Worm (Caenorhabditis elegans) whole organism, late embryonic: ENCODE measurements around the gene best-21.

Experiments used
- C38D4.7 ChIP-seq: fragments of 200-800 bp; sonication (Bioruptor generic); optimal IDR thresholded peaks from 2 replicates; lab custom pipeline; 2018; ENCODE audit warnings: mild to moderate bottlenecking, missing genetic modification characterization, moderate library complexity, missing compliant biosample characterization
- F13H6.1 ChIP-seq: sonication (generic microtip); optimal IDR thresholded peaks from 2 replicates; lab custom pipeline; 2016; ENCODE audit warnings: missing genetic modification characterization, missing compliant biosample characterization
- K02D7.2 ChIP-seq: sonication (generic microtip); optimal IDR thresholded peaks from 2 replicates; lab custom pipeline; 2017; ENCODE audit warnings: mild to moderate bottlenecking, missing genetic modification characterization, missing compliant biosample characterization
- T23F11.4 ChIP-seq: fragments of 200-800 bp; sonication (Bioruptor generic); optimal IDR thresholded peaks from 2 replicates; lab custom pipeline; 2018; ENCODE audit warnings: mild to moderate bottlenecking, missing genetic modification characterization, missing compliant biosample characterization
- ahr-1 ChIP-seq: sonication (generic microtip); optimal IDR thresholded peaks from 2 replicates; lab custom pipeline; 2016; ENCODE audit warnings: missing genetic modification characterization, missing compliant biosample characterization
- ama-1 ChIP-seq: fragments of 150-350 bp; optimal IDR thresholded peaks from 2 replicates; lab custom pipeline; 2014
- ceh-14 ChIP-seq: sonication (generic microtip); optimal IDR thresholded peaks from 2 replicates; lab custom pipeline; 2016; ENCODE audit warnings: missing genotype, missing genetic modification characterization, missing compliant biosample characterization
- ceh-19 ChIP-seq: fragments of 200-800 bp; sonication (Bioruptor generic); optimal IDR thresholded peaks from 2 replicates; lab custom pipeline; 2018; ENCODE audit warnings: mild to moderate bottlenecking, missing genetic modification characterization, missing compliant biosample characterization
- ceh-22 ChIP-seq: sonication (generic microtip); optimal IDR thresholded peaks from 2 replicates; lab custom pipeline; 2017; ENCODE audit warnings: missing biosample characterization, missing genetic modification characterization
- ceh-24 ChIP-seq: sonication (generic microtip); optimal IDR thresholded peaks from 2 replicates; lab custom pipeline; 2016; ENCODE audit warnings: mild to moderate bottlenecking, missing genetic modification characterization, missing compliant biosample characterization
- ceh-34 ChIP-seq: sonication (generic microtip); optimal IDR thresholded peaks from 2 replicates; lab custom pipeline; 2016; ENCODE audit warnings: mild to moderate bottlenecking, missing genetic modification characterization, missing compliant biosample characterization
- dve-1 ChIP-seq: sonication (generic microtip); optimal IDR thresholded peaks from 2 replicates; lab custom pipeline; 2017; ENCODE audit warnings: antibody characterized with exemption, mild to moderate bottlenecking, missing genetic modification characterization, missing compliant biosample characterization
- elt-2 ChIP-seq: sonication (generic microtip); optimal IDR thresholded peaks from 2 replicates; lab custom pipeline; 2016; ENCODE audit warnings: missing genetic modification reagents, missing genetic modification characterization, missing compliant biosample characterization
- elt-4 ChIP-seq: sonication (generic microtip); optimal IDR thresholded peaks from 2 replicates; lab custom pipeline; 2016; ENCODE audit warnings: missing genetic modification characterization, missing compliant biosample characterization
- fax-1 ChIP-seq: sonication (generic microtip); optimal IDR thresholded peaks from 2 replicates; lab custom pipeline; 2016; ENCODE audit warnings: missing genotype, missing genetic modification characterization, missing compliant biosample characterization
- fkh-6 ChIP-seq: sonication (generic microtip); optimal IDR thresholded peaks from 2 replicates; lab custom pipeline; 2016; ENCODE audit warnings: missing genetic modification characterization, missing compliant biosample characterization
- gmeb-2 ChIP-seq: sonication (generic microtip); optimal IDR thresholded peaks from 2 replicates; lab custom pipeline; 2016; ENCODE audit warnings: missing genetic modification characterization, inconsistent platforms, missing compliant biosample characterization
- hlh-13 ChIP-seq: fragments of 200-800 bp; sonication (Bioruptor generic); optimal IDR thresholded peaks from 2 replicates; lab custom pipeline; 2018; ENCODE audit warnings: mild to moderate bottlenecking, missing genetic modification characterization, missing compliant biosample characterization
- hlh-15 ChIP-seq: sonication (generic microtip); optimal IDR thresholded peaks from 2 replicates; lab custom pipeline; 2016; ENCODE audit warnings: missing genetic modification characterization, missing compliant biosample characterization
- hlh-30 ChIP-seq: sonication (generic microtip); optimal IDR thresholded peaks from 2 replicates; lab custom pipeline; 2017; ENCODE audit warnings: antibody characterized with exemption, missing genetic modification characterization, missing compliant biosample characterization; ENCODE audit not compliant: insufficient read depth
- hlh-8 ChIP-seq: sonication (generic microtip); optimal IDR thresholded peaks from 2 replicates; lab custom pipeline; 2016; ENCODE audit warnings: missing genotype, missing genetic modification characterization, missing compliant biosample characterization
- lin-11 ChIP-seq: fragments of 200-800 bp; sonication (Bioruptor generic); optimal IDR thresholded peaks from 2 replicates; lab custom pipeline; 2018; ENCODE audit warnings: mild to moderate bottlenecking, missing genetic modification characterization, missing compliant biosample characterization
- madf-2 ChIP-seq: sonication (generic microtip); optimal IDR thresholded peaks from 2 replicates; lab custom pipeline; 2017; ENCODE audit warnings: missing genetic modification characterization, missing compliant biosample characterization
- nfya-1 ChIP-seq: sonication (generic microtip); optimal IDR thresholded peaks from 2 replicates; lab custom pipeline; 2017; ENCODE audit warnings: missing genetic modification characterization, mild to moderate bottlenecking, missing compliant biosample characterization, antibody characterized with exemption, moderate library complexity
- nhr-232 ChIP-seq: sonication (generic microtip); optimal IDR thresholded peaks from 2 replicates; lab custom pipeline; 2016; ENCODE audit warnings: missing genetic modification characterization, missing compliant biosample characterization
- npax-4 ChIP-seq: sonication (generic microtip); optimal IDR thresholded peaks from 2 replicates; lab custom pipeline; 2016; ENCODE audit warnings: missing genetic modification characterization, missing compliant biosample characterization
- pat-9 ChIP-seq: fragments of 200-800 bp; sonication (Bioruptor generic); optimal IDR thresholded peaks from 2 replicates; lab custom pipeline; 2018; ENCODE audit warnings: mild to moderate bottlenecking, missing genetic modification characterization, moderate library complexity, missing compliant biosample characterization
- pax-1 ChIP-seq: fragments of 150-350 bp; optimal IDR thresholded peaks from 2 replicates; lab custom pipeline; 2014; ENCODE audit warnings: missing biosample characterization, missing genetic modification characterization
- rnt-1 ChIP-seq: sonication (generic microtip); optimal IDR thresholded peaks from 2 replicates; lab custom pipeline; 2016; ENCODE audit warnings: missing genetic modification characterization, missing compliant biosample characterization
- sdc-2 ChIP-seq: sonication (generic microtip); optimal IDR thresholded peaks from 2 replicates; lab custom pipeline; 2016; ENCODE audit warnings: missing genotype, missing genetic modification characterization, missing compliant biosample characterization
- tbx-2 ChIP-seq: sonication (generic microtip); optimal IDR thresholded peaks from 2 replicates; lab custom pipeline; 2016; ENCODE audit warnings: missing genetic modification characterization, missing compliant biosample characterization
- tbx-7 ChIP-seq: sonication (generic microtip); optimal IDR thresholded peaks from 2 replicates; lab custom pipeline; 2016; ENCODE audit warnings: missing genotype, missing genetic modification characterization, missing compliant biosample characterization
- ttx-3 ChIP-seq: sonication (generic microtip); optimal IDR thresholded peaks from 2 replicates; lab custom pipeline; 2016; ENCODE audit warnings: missing genetic modification reagents, missing genetic modification characterization, missing compliant biosample characterization
- unc-3 ChIP-seq, 2 experiments: fragments of 200-800 bp in 1 of 2; sonication (Bioruptor generic) in 1 of 2; sonication (generic microtip) in 1 of 2; conservative IDR thresholded peaks in 1 of 2; optimal IDR thresholded peaks in 1 of 2; 2 replicates each; pipeline versions ENCODE4 v1.3.6 to Lab custom; 2016 to 2022; ENCODE audit warnings: missing compliant biosample characterization in 2 of 2, missing genetic modification characterization in 2 of 2, missing genetic modification reagents in 1 of 2
- unc-42 ChIP-seq: sonication (generic microtip); optimal IDR thresholded peaks from 2 replicates; lab custom pipeline; 2016; ENCODE audit warnings: missing genotype, missing genetic modification characterization, missing compliant biosample characterization
- unc-86 ChIP-seq: sonication (generic microtip); optimal IDR thresholded peaks from 2 replicates; lab custom pipeline; 2016; ENCODE audit warnings: missing genetic modification characterization, missing compliant biosample characterization
- ztf-16 ChIP-seq: sonication (generic microtip); optimal IDR thresholded peaks from 2 replicates; lab custom pipeline; 2017; ENCODE audit warnings: missing genetic modification characterization, missing compliant biosample characterization

The best-21 gene

ce11 chrIV:15283617-15284016, 18.6 kb upstream of the best-21 start:
- TF ChIP-seq ceh-22 (tag; lab: Kevin White, UChicago): no peak
- no peak for TF ChIP-seq sdc-2 (tag; lab: Kevin White, UChicago)
- TF ChIP-seq ztf-16 (tag; lab: Kevin White, UChicago): no peak
- no peak for TF ChIP-seq elt-4 (tag; lab: Kevin White, UChicago)
- TF ChIP-seq, all 69 proteins: peak for 0

- TF ChIP-seq madf-2 (tag; lab: Kevin White, UChicago) (no peak), unc-3 (GFP tag; conservative IDR thresholded peaks at IDR 0.05; lab: Robert Waterston, UW) (0 out of 2 replicates have a peak, but pooled peaks have one; percentile 42), unc-3 (tag; optimal IDR thresholded peaks at IDR 0.05; lab: Kevin White, UChicago) (peak; percentile 6), ttx-3 (tag; lab: Kevin White, UChicago) (peak; percentile 43), nfya-1 (tag; lab: Kevin White, UChicago) (peak; percentile 37), tbx-7 (no peak), npax-4 (peak; percentile 8), lin-11 (tag; lab: Kevin White, UChicago) (peak; percentile 57), C38D4.7 (peak; percentile 39), hlh-13 (GFP tag; lab: Kevin White, UChicago) (no peak), nhr-232 (tag; lab: Kevin White, UChicago) (peak; percentile 27), ceh-14 (peak; percentile 35), ceh-19 (GFP tag; lab: Kevin White, UChicago) (no peak), ztf-16 (tag; lab: Kevin White, UChicago) (peak; percentile 18), hlh-30 (no peak), elt-2 (peak; percentile 66), T23F11.4 (GFP tag; lab: Kevin White, UChicago) (peak; percentile 22), ceh-24 (no peak), F13H6.1 (tag; lab: Kevin White, UChicago) (no peak)
- TF ChIP-seq, all 69 proteins: peak for 11
Observed at ce11 chrIV:15289508-15289907, 12.7 kb upstream of the best-21 start.

- TF ChIP-seq gmeb-2 (tag; lab: Kevin White, UChicago) (no peak), pax-1 (tag; lab: Kevin White, UChicago) (no peak), lin-11 (tag; lab: Kevin White, UChicago) (no peak), unc-3 (GFP tag; conservative IDR thresholded peaks at IDR 0.05; lab: Robert Waterston, UW) (no peak), unc-3 (tag; optimal IDR thresholded peaks at IDR 0.05; lab: Kevin White, UChicago) (no peak), ztf-16 (tag; lab: Kevin White, UChicago) (no peak), ceh-24 (no peak), hlh-8 (tag; lab: Kevin White, UChicago) (no peak), fkh-6 (tag; lab: Kevin White, UChicago) (no peak), unc-86 (tag; lab: Kevin White, UChicago) (no peak), ceh-14 (no peak), F13H6.1 (tag; lab: Kevin White, UChicago) (no peak), ahr-1 (tag; lab: Kevin White, UChicago) (no peak), dve-1 (tag; lab: Kevin White, UChicago) (no peak), ama-1 (lab: Kevin White, UChicago) (no peak), elt-2 (no peak), hlh-15 (tag; lab: Kevin White, UChicago) (no peak), madf-2 (tag; lab: Kevin White, UChicago) (no peak), ceh-34 (tag; lab: Kevin White, UChicago) (no peak)
- TF ChIP-seq, all 69 proteins: peak for 0
Observed at ce11 chrIV:15291162-15291561, 11.1 kb upstream of the best-21 start, which contains the start of gene pqn-90. pqn-90 (minus strand) TSS chrIV:15291262.

ce11 chrIV:15291607-15292006, 10.6 kb upstream of the best-21 start, which contains the start of gene pqn-91:
pqn-91 (plus strand) TSS chrIV:15291907.
- TF ChIP-seq rnt-1 (no peak), ceh-14 (no peak), T23F11.4 (GFP tag; lab: Kevin White, UChicago) (no peak), dve-1 (tag; lab: Kevin White, UChicago) (no peak), tbx-2 (no peak), unc-42 (tag; lab: Kevin White, UChicago) (no peak), pat-9 (tag; lab: Kevin White, UChicago) (no peak), elt-4 (tag; lab: Kevin White, UChicago) (no peak), pax-1 (tag; lab: Kevin White, UChicago) (no peak), npax-4 (no peak), fax-1 (no peak), K02D7.2 (tag; lab: Kevin White, UChicago) (no peak), elt-2 (no peak), hlh-30 (no peak)
